Worm (Caenorhabditis elegans) whole organism, young adult: ENCODE measurements around the gene rpb-2.

ENCODE experiments used
- F33H1.4 ChIP-seq: fragments of 200-800 bp; sonication (Bioruptor generic); IDR thresholded peaks from 2 replicates; pipeline ENCODE4 v1.3.6; 2022; ENCODE audit warnings: missing genetic modification reagents, missing genetic modification characterization, missing compliant biosample characterization
- F37B4.10 ChIP-seq: fragments of 200-800 bp; sonication (Bioruptor generic); IDR thresholded peaks from 2 replicates; pipeline ENCODE4 v1.3.6; 2022; ENCODE audit warnings: missing genetic modification characterization, missing compliant biosample characterization
- Y79H2A.3 ChIP-seq: fragments of 200-800 bp; sonication (Bioruptor generic); conservative IDR thresholded peaks from 2 replicates; pipeline ENCODE4 v1.3.6; 2022; ENCODE audit warnings: missing genetic modification reagents, missing genetic modification characterization, missing compliant biosample characterization
- lin-54 ChIP-seq: fragments of 200-800 bp; sonication (Bioruptor generic); optimal IDR thresholded peaks from 2 replicates; lab custom pipeline; 2018; ENCODE audit warnings: mild to moderate bottlenecking, missing genetic modification characterization, missing compliant biosample characterization
- lsl-1 ChIP-seq: fragments of 200-800 bp; sonication (Bioruptor generic); optimal IDR thresholded peaks from 2 replicates; lab custom pipeline; 2018; ENCODE audit warnings: mild to moderate bottlenecking, missing genetic modification characterization, moderate library complexity, missing compliant biosample characterization
- madf-6 ChIP-seq: fragments of 200-800 bp; sonication (Bioruptor generic); IDR thresholded peaks from 2 replicates; pipeline ENCODE4 v1.3.6; 2022; ENCODE audit warnings: missing genetic modification reagents, missing genetic modification characterization, missing compliant biosample characterization
- madf-8 ChIP-seq: fragments of 200-800 bp; sonication (Bioruptor generic); conservative IDR thresholded peaks from 2 replicates; pipeline ENCODE4 v1.3.6; 2022; ENCODE audit warnings: missing genetic modification reagents, missing genetic modification characterization, missing compliant biosample characterization
- xnd-1 ChIP-seq: sonication (generic microtip); optimal IDR thresholded peaks from 2 replicates; lab custom pipeline; 2016; ENCODE audit warnings: missing genotype, missing genetic modification reagents, missing genetic modification characterization, missing compliant biosample characterization

The rpb-2 gene

DNA sequence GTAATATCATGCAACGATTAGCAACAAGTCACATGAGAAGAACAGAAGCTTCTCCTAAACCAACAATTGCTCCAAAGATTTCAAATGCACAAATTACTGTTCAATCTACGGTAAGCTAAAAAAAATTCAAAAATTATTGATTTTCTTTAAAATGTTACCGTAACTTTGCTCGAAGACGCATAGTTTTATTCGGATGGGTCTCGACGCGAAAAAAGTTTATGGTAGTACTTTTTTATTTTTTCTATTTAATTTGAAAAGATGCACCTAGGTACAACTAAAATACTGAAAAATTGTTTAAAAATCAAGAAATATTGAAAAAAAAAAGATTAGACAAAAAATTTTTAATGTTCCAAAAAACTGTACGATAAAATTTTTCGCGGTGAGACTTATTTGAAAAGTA lies 48.3 kb downstream of the rpb-2 start:
- peak; percentile 62 for TF ChIP-seq madf-8 (GFP tag; lab: Robert Waterston, UW)
- TF ChIP-seq madf-6 (GFP tag; lab: Robert Waterston, UW): peak; percentile 84
- TF ChIP-seq Y79H2A.3 (GFP tag; lab: Robert Waterston, UW): no peak
- TF ChIP-seq F37B4.10 (GFP tag; lab: Robert Waterston, UW): no peak
- TF ChIP-seq lin-54 (GFP tag; lab: Kevin White, UChicago): peak; percentile 7
- TF ChIP-seq F33H1.4: peak; percentile 85
- TF ChIP-seq lsl-1 (GFP tag; lab: Kevin White, UChicago): peak; percentile 92
- TF ChIP-seq xnd-1: peak; percentile 81
